Fruit fly (Drosophila melanogaster): ENCODE results near the gene CG7840.

Gene CG7840

DNA sequence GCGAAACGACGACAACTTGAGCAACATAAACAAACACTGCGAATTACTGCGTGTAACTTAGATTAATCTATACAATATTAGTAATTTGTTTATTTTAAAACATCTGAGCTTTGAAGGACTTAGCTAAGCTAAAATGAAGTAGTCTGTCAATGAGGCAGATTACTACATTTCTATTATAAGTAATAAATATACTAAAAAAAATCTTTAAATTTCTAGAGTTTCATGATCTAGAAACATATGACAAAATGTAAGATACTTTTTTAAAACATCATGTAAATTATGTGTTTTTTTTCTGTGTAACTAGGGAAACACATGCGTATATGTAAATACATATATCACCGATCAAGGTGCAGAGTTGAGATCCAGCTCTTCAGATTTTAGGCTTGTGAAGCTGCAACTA, 39.2 kb upstream of the CG7840 start (continued):
- TF ChIP-seq CG13624 (GFP tag; optimal IDR thresholded peaks at IDR 0.05) (no peak), jigr1 (GFP tag; IDR thresholded peaks at IDR 0.05) (no peak), dpn (GFP tag; optimal IDR thresholded peaks at IDR 0.05) (peak in 1 of 2 experiments; percentile 56), CG9727 (GFP tag; optimal IDR thresholded peaks at IDR 0.05) (peak; percentile 35), CG11247 (GFP tag; IDR thresholded peaks at IDR 0.05) (no peak), Abd-B (GFP tag; optimal IDR thresholded peaks at IDR 0.05) (peak; percentile 41), CG11696 (GFP tag; IDR thresholded peaks at IDR 0.05) (0 out of 2 replicates have a peak, but pooled peaks have one; percentile 22), HmgZ (tag; optimal IDR thresholded peaks at IDR 0.05) (peak; percentile 9), pan (optimal IDR thresholded peaks at IDR 0.05) (no peak), pan (GFP tag; optimal IDR thresholded peaks at IDR 0.05 in 1 of 2, IDR thresholded peaks at IDR 0.05 in 1 of 2) (peak in 1 of 2 experiments; percentile 74), zen (tag; optimal IDR thresholded peaks at IDR 0.05) (no peak), CG8290 (GFP tag; optimal IDR thresholded peaks at IDR 0.05) (no peak), CG8290 (tag; optimal IDR thresholded peaks at IDR 0.05) (no peak), slou (GFP tag; optimal IDR thresholded peaks at IDR 0.05) (no peak), HHEX (GFP tag; optimal IDR thresholded peaks at IDR 0.05) (peak; percentile 55), tll (GFP tag; optimal IDR thresholded peaks at IDR 0.05) (no peak), pum (GFP tag; optimal IDR thresholded peaks at IDR 0.05) (no peak), cato (GFP tag; optimal IDR thresholded peaks at IDR 0.05; ENCODE audit: borderline replicate concordance) (no peak), D19A (tag; optimal IDR thresholded peaks at IDR 0.05) (peak; percentile 49), CG3847 (GFP tag; IDR thresholded peaks at IDR 0.05) (peak; percentile 37; the same call in 1 of the 2 replicates), gsb (GFP tag; IDR thresholded peaks at IDR 0.05) (no peak), lab (GFP tag; optimal IDR thresholded peaks at IDR 0.05) (peak; percentile 60), H2.0 (GFP tag; IDR thresholded peaks at IDR 0.05) (no peak), CG7839 (tag; optimal IDR thresholded peaks at IDR 0.05) (peak; percentile 76), sr (GFP tag; IDR thresholded peaks at IDR 0.05) (no peak), grn (GFP tag; optimal IDR thresholded peaks at IDR 0.05) (no peak), Hr51 (GFP tag; optimal IDR thresholded peaks at IDR 0.05) (peak in 1 of 2 experiments; percentile 92), CG17361 (GFP tag; IDR thresholded peaks at IDR 0.05) (peak; percentile 71; the same call in 2 of the 3 replicates), Side (GFP tag; optimal IDR thresholded peaks at IDR 0.05) (no peak), amos (GFP tag; IDR thresholded peaks at IDR 0.05; ENCODE audit: partially characterized antibody) (no peak), CG9932 (GFP tag; IDR thresholded peaks at IDR 0.05) (no peak), danr (GFP tag; IDR thresholded peaks at IDR 0.05) (no peak), pzg (GFP tag; optimal IDR thresholded peaks at IDR 0.05) (no peak), CG14860 (GFP tag; IDR thresholded peaks at IDR 0.05; ENCODE audit: partially characterized antibody) (no peak), CG13296 (GFP tag; optimal IDR thresholded peaks at IDR 0.05) (peak; percentile 78), gfzf (GFP tag; optimal IDR thresholded peaks at IDR 0.05) (no peak), scrt (GFP tag; optimal IDR thresholded peaks at IDR 0.05) (peak; percentile 22), maf-S (GFP tag; optimal IDR thresholded peaks at IDR 0.05) (no peak), CG10654 (GFP tag; optimal IDR thresholded peaks at IDR 0.05) (peak; percentile 40), fd3F (GFP tag; optimal IDR thresholded peaks at IDR 0.05) (no peak), CG6272 (GFP tag; IDR thresholded peaks at IDR 0.05) (no peak), CG2129 (GFP tag; IDR thresholded peaks at IDR 0.05; ENCODE audit: partially characterized antibody) (no peak), GATAe (GFP tag; conservative IDR thresholded peaks at IDR 0.05) (no peak), croc (GFP tag; conservative IDR thresholded peaks at IDR 0.05) (peak; percentile 35; the same call in 1 of the 3 replicates), Rfx (GFP tag; IDR thresholded peaks at IDR 0.05) (peak; percentile 36; the same call in 1 of the 2 replicates), vnd (GFP tag; IDR thresholded peaks at IDR 0.05; ENCODE audit: partially characterized antibody) (no peak), Dad (GFP tag; optimal IDR thresholded peaks at IDR 0.05) (no peak), CG33557 (GFP tag; optimal IDR thresholded peaks at IDR 0.05) (no peak), HmgD (GFP tag; optimal IDR thresholded peaks at IDR 0.05) (no peak), Hsf (GFP tag; optimal IDR thresholded peaks at IDR 0.05) (no peak), ewg (GFP tag; optimal IDR thresholded peaks at IDR 0.05) (no peak)

All from whole organism, embryonic.